Worm (Caenorhabditis elegans): ENCODE data around the gene dur-1.

- TF ChIP-seq rec-8 (tag; optimal IDR thresholded peaks at IDR 0.05) (no peak), unc-62 (GFP tag; optimal IDR thresholded peaks at IDR 0.05) (no peak), tbp1 (GFP tag; optimal IDR thresholded peaks at IDR 0.05) (no peak), ceh-79 (tag; optimal IDR thresholded peaks at IDR 0.05) (no peak), ama-1 (optimal IDR thresholded peaks at IDR 0.05) (no peak), ama-1 (GFP tag; optimal IDR thresholded peaks at IDR 0.05) (no peak), pha-4 (tag; optimal IDR thresholded peaks at IDR 0.05) (no peak), lir-1 (GFP tag; conservative IDR thresholded peaks at IDR 0.05) (no peak), F22D6.2 (tag; optimal IDR thresholded peaks at IDR 0.05) (no peak), B0035.1 (tag; optimal IDR thresholded peaks at IDR 0.05) (no peak), sea-2 (GFP tag; IDR thresholded peaks at IDR 0.05) (no peak), efl-1 (GFP tag; optimal IDR thresholded peaks at IDR 0.05) (no peak), bed-2 (GFP tag; IDR thresholded peaks at IDR 0.05) (no peak), snpc-4 (GFP tag; optimal IDR thresholded peaks at IDR 0.05) (no peak), snpc-4 (tag; optimal IDR thresholded peaks at IDR 0.05) (no peak)
These were observed 35.9 kb upstream of the dur-1 start, which contains the start of gene T13H10.2 for ce11 chrIV:9963945-9964344.

Measured in whole organism, young adult.